Fruit fly (Drosophila melanogaster): ENCODE data around the gene ctrip.
A peak's percentile ranks its signal among the peaks of the same experiment; 100 is the strongest.

ctrip gene

DNA sequence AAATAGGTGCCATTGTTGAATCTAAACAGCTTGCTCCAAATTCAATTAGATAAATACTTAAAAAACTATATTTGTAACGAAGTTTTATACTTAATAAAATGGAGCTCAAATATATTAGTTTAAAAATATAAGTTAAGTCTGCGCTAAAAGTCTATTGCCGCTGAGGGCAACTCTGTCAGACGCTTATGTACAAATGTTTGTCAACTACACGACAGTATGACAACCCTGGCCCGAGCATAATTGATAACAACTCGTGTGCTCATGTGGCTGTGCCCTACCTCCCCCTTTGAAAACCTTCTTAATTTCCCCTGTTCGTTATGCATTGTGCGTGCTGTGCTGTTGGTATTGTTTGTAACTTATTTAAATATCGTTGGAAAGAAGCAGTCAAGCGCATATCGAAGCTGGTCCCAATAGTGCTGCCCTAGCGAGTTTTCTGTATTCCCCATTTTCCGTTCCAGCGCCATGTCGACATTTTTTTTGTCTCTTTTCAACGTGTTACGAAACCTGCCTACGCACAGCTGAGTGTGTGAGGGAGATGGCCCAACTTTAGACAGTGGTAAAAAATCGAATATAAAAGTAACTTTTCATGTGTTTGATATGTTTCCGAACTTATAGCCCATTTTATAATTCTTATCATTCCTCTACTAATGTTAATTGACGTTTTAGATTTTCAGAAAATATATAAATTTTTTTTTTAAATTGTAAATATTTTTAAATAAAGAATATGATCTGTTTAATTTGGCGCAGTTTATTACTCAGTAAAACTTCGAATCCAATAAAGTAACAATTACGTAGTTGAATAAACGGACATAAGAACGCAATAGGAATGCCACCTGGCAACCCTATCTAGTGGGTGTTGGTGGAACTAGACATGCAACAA, 6.8 kb downstream of the ctrip start (continued):
- TF ChIP-seq CG6791 (GFP tag; IDR thresholded peaks at IDR 0.05; ENCODE audit: partially characterized antibody), result peak; percentile 72; the same call in 2 of the 3 replicates
- no peak for TF ChIP-seq CG1647 (GFP tag; optimal IDR thresholded peaks at IDR 0.05)
- TF ChIP-seq ewg (GFP tag; optimal IDR thresholded peaks at IDR 0.05), result peak; percentile 29
- TF ChIP-seq psq (GFP tag; optimal IDR thresholded peaks at IDR 0.05), result no peak
- no peak for TF ChIP-seq CG7786 (GFP tag; optimal IDR thresholded peaks at IDR 0.05)
- TF ChIP-seq Dek (tag; optimal IDR thresholded peaks at IDR 0.05), result peak; percentile 47
- peak; percentile 84 for TF ChIP-seq CG11504 (tag; optimal IDR thresholded peaks at IDR 0.05)
- TF ChIP-seq ken (GFP tag; IDR thresholded peaks at IDR 0.05), result no peak
- no peak for TF ChIP-seq CG8765 (GFP tag; IDR thresholded peaks at IDR 0.05)
- TF ChIP-seq Oli (tag; optimal IDR thresholded peaks at IDR 0.05), result peak; percentile 70
- TF ChIP-seq Myb (GFP tag; optimal IDR thresholded peaks at IDR 0.05), result no peak
- TF ChIP-seq MTF-1 (GFP tag; optimal IDR thresholded peaks at IDR 0.05; ENCODE audit: borderline replicate concordance), result no peak
- 0 out of 3 replicates have a peak, but pooled peaks have one; percentile 6 for TF ChIP-seq CG2889 (GFP tag; IDR thresholded peaks at IDR 0.05)
- peak; percentile 15 for TF ChIP-seq YL-1 (GFP tag; optimal IDR thresholded peaks at IDR 0.05)
- TF ChIP-seq CG6654 (GFP tag; optimal IDR thresholded peaks at IDR 0.05), result peak; percentile 25
- TF ChIP-seq CG9932 (GFP tag; IDR thresholded peaks at IDR 0.05), result peak; percentile 20
- no peak for TF ChIP-seq CG11723 (GFP tag; optimal IDR thresholded peaks at IDR 0.05)
- TF ChIP-seq sens-2 (GFP tag; IDR thresholded peaks at IDR 0.05), result no peak
- TF ChIP-seq CG6683 (GFP tag; optimal IDR thresholded peaks at IDR 0.05), result no peak
- no peak for TF ChIP-seq CG10959 (GFP tag; IDR thresholded peaks at IDR 0.05)
- TF ChIP-seq MESR4 (GFP tag; optimal IDR thresholded peaks at IDR 0.05), result no peak
- no peak for TF ChIP-seq Scr (GFP tag; IDR thresholded peaks at IDR 0.05; ENCODE audit: partially characterized antibody)
- TF ChIP-seq CG3407 (GFP tag; optimal IDR thresholded peaks at IDR 0.05), result peak; percentile 50
- peak; percentile 79 for TF ChIP-seq Sry-β (GFP tag; optimal IDR thresholded peaks at IDR 0.05)
- peak; percentile 28 for TF ChIP-seq CG17568 (GFP tag; optimal IDR thresholded peaks at IDR 0.05)
- TF ChIP-seq Ada2b (GFP tag; IDR thresholded peaks at IDR 0.05), result peak; percentile 66
- no peak for TF ChIP-seq Bdp1 (GFP tag; optimal IDR thresholded peaks at IDR 0.05)
- no peak for TF ChIP-seq Ets97D (GFP tag; optimal IDR thresholded peaks at IDR 0.05)
- TF ChIP-seq H15 (GFP tag; IDR thresholded peaks at IDR 0.05), result peak; percentile 21; the same call in 1 of the 3 replicates
- TF ChIP-seq CG17802 (tag; optimal IDR thresholded peaks at IDR 0.05), result no peak
- no peak for TF ChIP-seq B-H2 (GFP tag; optimal IDR thresholded peaks at IDR 0.05)
- peak; percentile 40; the same call in 1 of the 3 replicates for TF ChIP-seq CG11093 (GFP tag; IDR thresholded peaks at IDR 0.05)
- TF ChIP-seq Hsf (GFP tag; optimal IDR thresholded peaks at IDR 0.05), result no peak
- peak; percentile 40 for TF ChIP-seq CG15011 (GFP tag; optimal IDR thresholded peaks at IDR 0.05)
- peak; percentile 76 for TF ChIP-seq gsb-n (tag; optimal IDR thresholded peaks at IDR 0.05)
- peak; percentile 34; the same call in 1 of the 3 replicates for TF ChIP-seq otp (GFP tag; IDR thresholded peaks at IDR 0.05)
- no peak for TF ChIP-seq ems (GFP tag; optimal IDR thresholded peaks at IDR 0.05)
- peak in 2 of 3 experiments; percentile 45 to 68 for TF ChIP-seq lola (GFP tag; optimal IDR thresholded peaks at IDR 0.05)
- TF ChIP-seq cad (GFP tag; optimal IDR thresholded peaks at IDR 0.05), result no peak
- TF ChIP-seq GATAe (GFP tag; conservative IDR thresholded peaks at IDR 0.05), result no peak
- TF ChIP-seq CG8924 (tag; optimal IDR thresholded peaks at IDR 0.05), result peak; percentile 71
- no peak for TF ChIP-seq hb (GFP tag; IDR thresholded peaks at IDR 0.05; ENCODE audit: partially characterized antibody)
- no peak for TF ChIP-seq cg (GFP tag; optimal IDR thresholded peaks at IDR 0.05)
- TF ChIP-seq croc (GFP tag; conservative IDR thresholded peaks at IDR 0.05), result no peak
- TF ChIP-seq z (GFP tag; IDR thresholded peaks at IDR 0.05), result no peak; the same call in none of the 3 replicates
- TF ChIP-seq phol (tag; optimal IDR thresholded peaks at IDR 0.05), result peak; percentile 78
- TF ChIP-seq CG18262 (tag; optimal IDR thresholded peaks at IDR 0.05), result peak; percentile 86
- no peak for TF ChIP-seq CG3847 (GFP tag; IDR thresholded peaks at IDR 0.05)
